Fruit fly (Drosophila melanogaster): ENCODE measurements around the gene CG11694.

Gene CG11694

DNA sequence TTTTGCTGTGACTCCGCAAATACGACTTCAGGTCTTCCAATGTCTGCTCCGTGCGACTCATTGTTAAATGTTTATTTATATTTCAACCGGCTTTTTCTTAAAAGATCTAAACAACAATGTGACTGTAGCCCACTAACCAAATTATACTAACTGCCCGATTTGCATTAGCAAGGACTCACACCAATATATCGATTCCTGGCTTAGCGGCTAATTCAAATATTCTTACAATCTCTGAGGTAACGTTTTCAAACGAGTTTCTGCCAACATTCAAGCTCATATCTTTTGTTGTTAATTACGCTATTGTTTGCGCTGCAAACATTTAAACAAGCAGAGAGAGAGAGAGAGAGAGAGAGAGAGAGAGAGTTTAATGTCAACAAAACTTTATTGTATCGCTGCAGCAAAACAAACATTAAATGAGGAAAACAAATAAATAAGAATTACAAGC, 3.4 kb downstream of the CG11694 start, which contains the start of gene tex (continued):
- no peak for TF ChIP-seq maf-S (GFP tag; optimal IDR thresholded peaks at IDR 0.05)
- no peak for TF ChIP-seq hb (GFP tag; IDR thresholded peaks at IDR 0.05; ENCODE audit: partially characterized antibody)
- no peak for TF ChIP-seq Doc2 (GFP tag; IDR thresholded peaks at IDR 0.05)
- no peak for TF ChIP-seq NfI (GFP tag; optimal IDR thresholded peaks at IDR 0.05)
- peak in 1 of 2 experiments; percentile 57 for TF ChIP-seq insv (GFP tag; optimal IDR thresholded peaks at IDR 0.05)
- peak; percentile 52 for TF ChIP-seq CG12236 (GFP tag; optimal IDR thresholded peaks at IDR 0.05)
- no peak for TF ChIP-seq Elba2 (GFP tag; optimal IDR thresholded peaks at IDR 0.05)
- no peak for TF ChIP-seq br (optimal IDR thresholded peaks at IDR 0.05)
- peak; percentile 55 for TF ChIP-seq CG17359 (tag; optimal IDR thresholded peaks at IDR 0.05)
- TF ChIP-seq Awh (GFP tag; IDR thresholded peaks at IDR 0.05), result peak; percentile 88
- no peak for TF ChIP-seq CG17385 (GFP tag; optimal IDR thresholded peaks at IDR 0.05)
- TF ChIP-seq Dp (GFP tag; optimal IDR thresholded peaks at IDR 0.05), result peak; percentile 98
- peak; percentile 24 for TF ChIP-seq CG7745 (tag; optimal IDR thresholded peaks at IDR 0.05)
- no peak for TF ChIP-seq lilli (GFP tag; optimal IDR thresholded peaks at IDR 0.05)
- TF ChIP-seq row (GFP tag; IDR thresholded peaks at IDR 0.05), result no peak
- TF ChIP-seq shn (GFP tag; optimal IDR thresholded peaks at IDR 0.05), result no peak
- TF ChIP-seq CG14050 (GFP tag; IDR thresholded peaks at IDR 0.05), result no peak
- TF ChIP-seq CG7271 (tag; optimal IDR thresholded peaks at IDR 0.05), result peak; percentile 44
- no peak for TF ChIP-seq psq (GFP tag; optimal IDR thresholded peaks at IDR 0.05)
- no peak for TF ChIP-seq en (GFP tag; optimal IDR thresholded peaks at IDR 0.05)
- TF ChIP-seq CG31388 (GFP tag; optimal IDR thresholded peaks at IDR 0.05), result no peak
- TF ChIP-seq Max (GFP tag; optimal IDR thresholded peaks at IDR 0.05), result no peak
- no peak for TF ChIP-seq CG11093 (GFP tag; IDR thresholded peaks at IDR 0.05)
- no peak for TF ChIP-seq Tbp (GFP tag; optimal IDR thresholded peaks at IDR 0.05)
- no peak for TF ChIP-seq dmrt99B (tag; optimal IDR thresholded peaks at IDR 0.05)
- TF ChIP-seq CG33557 (GFP tag; optimal IDR thresholded peaks at IDR 0.05), result peak; percentile 73
- TF ChIP-seq CG8924 (tag; optimal IDR thresholded peaks at IDR 0.05), result peak; percentile 59
- TF ChIP-seq peb (GFP tag; IDR thresholded peaks at IDR 0.05), result no peak
- TF ChIP-seq CG1603 (tag; optimal IDR thresholded peaks at IDR 0.05), result peak; percentile 82
- TF ChIP-seq CG2129 (GFP tag; IDR thresholded peaks at IDR 0.05; ENCODE audit: partially characterized antibody), result no peak
- TF ChIP-seq CG8944 (GFP tag; optimal IDR thresholded peaks at IDR 0.05), result no peak
- TF ChIP-seq pita (GFP tag; optimal IDR thresholded peaks at IDR 0.05), result peak; percentile 56
- TF ChIP-seq Hey (tag; optimal IDR thresholded peaks at IDR 0.05), result no peak
- TF ChIP-seq HmgZ (tag; optimal IDR thresholded peaks at IDR 0.05), result peak; percentile 58
- TF ChIP-seq CG14965 (GFP tag; optimal IDR thresholded peaks at IDR 0.05; ENCODE audit: borderline replicate concordance), result no peak
- no peak for TF ChIP-seq CG18476 (GFP tag; optimal IDR thresholded peaks at IDR 0.05)
- peak; percentile 47 for TF ChIP-seq CG31365 (tag; optimal IDR thresholded peaks at IDR 0.05)
- TF ChIP-seq CG4328 (GFP tag; optimal IDR thresholded peaks at IDR 0.05), result no peak
- TF ChIP-seq CG9437 (GFP tag; optimal IDR thresholded peaks at IDR 0.05), result no peak
- no peak for TF ChIP-seq seq (GFP tag; IDR thresholded peaks at IDR 0.05)
- peak; percentile 12 for TF ChIP-seq Nf-YB (GFP tag; optimal IDR thresholded peaks at IDR 0.05)
- no peak for TF ChIP-seq ase (GFP tag; IDR thresholded peaks at IDR 0.05)
- no peak for TF ChIP-seq jigr1 (GFP tag; IDR thresholded peaks at IDR 0.05)
- no peak for TF ChIP-seq CG10366 (GFP tag; IDR thresholded peaks at IDR 0.05)
- TF ChIP-seq Side (GFP tag; optimal IDR thresholded peaks at IDR 0.05), result no peak
- TF ChIP-seq CG1529 (GFP tag; optimal IDR thresholded peaks at IDR 0.05), result peak; percentile 55
- no peak for TF ChIP-seq zen2 (GFP tag; IDR thresholded peaks at IDR 0.05; ENCODE audit: partially characterized antibody)
- no peak for TF ChIP-seq CG43689 (GFP tag; IDR thresholded peaks at IDR 0.05)
- TF ChIP-seq sima (GFP tag; optimal IDR thresholded peaks at IDR 0.05), result no peak
- no peak for TF ChIP-seq mld (GFP tag; IDR thresholded peaks at IDR 0.05; ENCODE audit: partially characterized antibody)
- TF ChIP-seq Rx (GFP tag; IDR thresholded peaks at IDR 0.05), result no peak
- no peak for TF ChIP-seq ro (GFP tag; IDR thresholded peaks at IDR 0.05)

Data from whole organism, embryonic.